Fruit fly (Drosophila melanogaster): ENCODE results near the gene CG1637.

Gene CG1637

DNA sequence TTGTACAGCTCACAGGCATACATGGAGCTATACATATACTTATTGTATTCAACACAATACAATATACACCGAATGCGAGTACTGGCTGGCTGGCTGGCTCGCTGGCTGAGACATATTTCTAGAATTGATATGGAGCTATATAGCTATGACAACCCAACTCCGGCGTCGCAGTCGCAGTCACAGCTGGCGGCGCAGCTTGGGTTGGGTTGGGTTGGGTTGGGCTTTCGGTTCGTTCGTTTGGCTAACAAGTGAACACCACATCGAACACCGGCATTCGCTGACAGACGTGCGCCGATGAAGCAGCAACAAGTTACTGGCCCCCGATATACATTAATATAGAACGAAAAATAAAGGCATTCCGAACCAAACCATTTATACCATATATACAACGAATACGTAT, 38.7 kb downstream of the CG1637 start, which contains the start of gene CG15210:
CG15210 (plus strand) TSS at position 269 of the 400 bp plus-strand sequence.
- TF ChIP-seq CG15710 (tag; optimal IDR thresholded peaks at IDR 0.05) (no peak), CG34367 (tag; optimal IDR thresholded peaks at IDR 0.05) (no peak), fd96Ca (GFP tag; IDR thresholded peaks at IDR 0.05) (no peak), EcR (GFP tag; optimal IDR thresholded peaks at IDR 0.05) (no peak), rn (GFP tag; IDR thresholded peaks at IDR 0.05) (no peak), CG10348 (GFP tag; IDR thresholded peaks at IDR 0.05) (no peak), CG9948 (tag; optimal IDR thresholded peaks at IDR 0.05) (no peak)

DNA sequence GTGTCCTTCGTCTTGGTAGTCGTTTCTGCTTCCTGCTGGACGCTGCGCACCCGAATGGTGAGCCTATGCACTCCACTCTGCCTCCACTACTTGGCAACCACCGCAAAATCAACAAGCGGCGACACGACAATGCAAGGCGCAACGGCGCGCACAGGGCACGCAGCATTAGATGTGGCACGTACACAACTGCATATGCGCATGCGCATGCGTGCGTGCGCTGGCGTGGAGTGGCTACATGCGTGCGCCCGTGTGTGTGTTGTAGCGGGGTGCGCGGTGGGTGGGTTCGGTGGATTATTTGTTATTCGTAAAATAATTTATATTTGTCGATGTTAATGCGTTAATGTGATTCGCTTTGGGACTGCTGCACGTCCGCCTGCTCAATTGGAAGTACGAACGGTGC, 42.1 kb downstream of the CG1637 start:
- TF ChIP-seq CG8301 (tag; optimal IDR thresholded peaks at IDR 0.05): no peak

DNA sequence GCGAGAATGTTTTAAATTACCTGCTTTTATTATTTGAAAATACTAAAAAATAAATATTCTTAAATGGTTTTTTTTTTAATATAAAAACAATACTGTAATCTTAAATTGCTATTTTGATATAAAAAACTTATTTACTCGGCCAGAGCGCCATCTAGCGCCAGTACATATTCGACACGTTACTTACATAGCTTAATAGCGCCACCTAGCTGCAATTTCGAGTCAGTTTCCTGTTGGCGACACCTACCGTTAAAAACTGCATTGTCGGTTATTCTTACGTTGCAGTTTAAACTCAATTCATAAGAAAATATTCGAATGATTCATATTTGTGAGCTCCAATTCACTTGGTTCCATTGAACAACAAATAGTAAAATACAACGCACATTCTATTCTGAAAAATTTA, 45.3 kb downstream of the CG1637 start:
- TF ChIP-seq Pif1B (GFP tag; optimal IDR thresholded peaks at IDR 0.05) (no peak), CG17806 (tag; optimal IDR thresholded peaks at IDR 0.05) (peak; percentile 6), rn (GFP tag; IDR thresholded peaks at IDR 0.05) (no peak), CG15710 (tag; optimal IDR thresholded peaks at IDR 0.05) (no peak), CG4496 (GFP tag; IDR thresholded peaks at IDR 0.05) (no peak), D1 (tag; optimal IDR thresholded peaks at IDR 0.05) (peak; percentile 73), CG8159 (tag; optimal IDR thresholded peaks at IDR 0.05) (no peak), Snoo (tag; optimal IDR thresholded peaks at IDR 0.05) (peak; percentile 36), EcR (GFP tag; optimal IDR thresholded peaks at IDR 0.05) (no peak), CG8301 (tag; optimal IDR thresholded peaks at IDR 0.05) (no peak), CG32121 (GFP tag; IDR thresholded peaks at IDR 0.05) (no peak)

DNA sequence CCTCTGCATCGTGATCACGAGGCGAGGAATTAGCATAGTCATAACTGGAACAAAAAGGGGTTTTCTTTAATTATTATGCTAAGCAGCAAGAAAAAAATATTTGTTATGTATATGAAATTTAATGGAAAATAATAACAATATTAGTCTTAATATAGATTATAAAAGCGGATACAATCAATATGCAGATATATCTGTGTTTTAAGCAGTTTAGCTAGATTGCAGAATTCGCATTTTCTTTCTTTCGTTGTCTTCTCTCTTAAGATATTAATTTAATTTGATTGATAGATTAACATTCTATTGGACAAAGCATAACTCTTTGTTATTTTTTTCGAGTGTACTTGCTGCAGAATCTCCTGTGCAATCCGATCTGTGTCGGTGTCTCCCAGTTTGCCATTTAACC, 50.4 kb downstream of the CG1637 start:
- TF ChIP-seq Pif1A (GFP tag; optimal IDR thresholded peaks at IDR 0.05) (no peak), CG8301 (tag; optimal IDR thresholded peaks at IDR 0.05) (no peak), CG10348 (GFP tag; IDR thresholded peaks at IDR 0.05) (no peak), CG4496 (GFP tag; IDR thresholded peaks at IDR 0.05) (no peak), CG34367 (tag; optimal IDR thresholded peaks at IDR 0.05) (peak; percentile 2), Pif1B (GFP tag; optimal IDR thresholded peaks at IDR 0.05) (no peak), CG9948 (tag; optimal IDR thresholded peaks at IDR 0.05) (peak; percentile 30), CG17806 (tag; optimal IDR thresholded peaks at IDR 0.05) (peak; percentile 15), CG12605 (GFP tag; IDR thresholded peaks at IDR 0.05) (no peak), CG15710 (tag; optimal IDR thresholded peaks at IDR 0.05) (peak; percentile 16), CG14655 (GFP tag; optimal IDR thresholded peaks at IDR 0.05) (no peak), gl (tag; optimal IDR thresholded peaks at IDR 0.05) (no peak), rn (GFP tag; IDR thresholded peaks at IDR 0.05) (no peak), CG8159 (tag; optimal IDR thresholded peaks at IDR 0.05) (peak; percentile 60)

DNA sequence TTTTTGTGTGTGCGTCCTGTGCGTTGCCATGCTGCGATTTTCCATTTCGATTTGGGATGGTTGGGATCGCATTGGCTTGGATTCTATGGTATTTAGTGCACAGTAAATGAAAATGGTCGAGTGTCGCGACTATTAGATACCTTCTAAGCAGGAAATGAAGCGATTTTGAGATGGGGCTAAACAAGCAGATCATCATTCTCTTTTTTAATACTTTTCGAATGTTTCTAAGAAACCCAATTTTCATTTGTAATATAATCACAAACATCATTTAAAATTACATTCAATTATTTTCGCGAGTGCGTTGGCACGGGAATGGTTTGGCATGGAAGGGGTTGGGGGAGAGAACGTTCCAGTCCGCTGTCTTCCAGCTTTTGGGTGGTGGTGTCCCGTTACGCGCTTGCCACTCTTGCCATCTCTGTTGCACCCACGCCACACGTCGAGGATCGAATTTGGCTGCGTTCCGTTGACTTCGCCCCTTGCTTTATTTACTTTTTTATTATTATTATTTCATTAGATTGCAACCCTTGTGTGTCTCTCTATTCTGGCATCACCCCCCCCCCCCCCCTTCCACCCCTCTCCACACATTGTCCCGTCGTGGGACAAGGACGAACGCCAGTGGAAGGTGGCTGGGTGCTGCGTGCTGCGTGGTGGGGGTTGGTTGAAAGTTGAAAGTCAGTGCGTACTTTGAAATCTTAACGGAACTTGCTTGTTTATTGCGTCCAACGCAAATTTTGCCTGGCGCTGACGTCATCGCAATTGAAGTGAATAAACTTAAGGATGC, 52.2 kb downstream of the CG1637 start:
- TF ChIP-seq CG12605 (GFP tag; IDR thresholded peaks at IDR 0.05) (no peak), CG8159 (tag; optimal IDR thresholded peaks at IDR 0.05) (no peak), fd96Ca (GFP tag; IDR thresholded peaks at IDR 0.05) (no peak), CG8301 (tag; optimal IDR thresholded peaks at IDR 0.05) (no peak), rn (GFP tag; IDR thresholded peaks at IDR 0.05) (no peak), CG14655 (GFP tag; optimal IDR thresholded peaks at IDR 0.05) (no peak), CG17806 (tag; optimal IDR thresholded peaks at IDR 0.05) (no peak), CG15710 (tag; optimal IDR thresholded peaks at IDR 0.05) (no peak), Ets98B (GFP tag; IDR thresholded peaks at IDR 0.05) (no peak), EcR (GFP tag; optimal IDR thresholded peaks at IDR 0.05) (no peak), gl (tag; optimal IDR thresholded peaks at IDR 0.05) (no peak), Pif1B (GFP tag; optimal IDR thresholded peaks at IDR 0.05) (no peak), CG9948 (tag; optimal IDR thresholded peaks at IDR 0.05) (no peak)

DNA sequence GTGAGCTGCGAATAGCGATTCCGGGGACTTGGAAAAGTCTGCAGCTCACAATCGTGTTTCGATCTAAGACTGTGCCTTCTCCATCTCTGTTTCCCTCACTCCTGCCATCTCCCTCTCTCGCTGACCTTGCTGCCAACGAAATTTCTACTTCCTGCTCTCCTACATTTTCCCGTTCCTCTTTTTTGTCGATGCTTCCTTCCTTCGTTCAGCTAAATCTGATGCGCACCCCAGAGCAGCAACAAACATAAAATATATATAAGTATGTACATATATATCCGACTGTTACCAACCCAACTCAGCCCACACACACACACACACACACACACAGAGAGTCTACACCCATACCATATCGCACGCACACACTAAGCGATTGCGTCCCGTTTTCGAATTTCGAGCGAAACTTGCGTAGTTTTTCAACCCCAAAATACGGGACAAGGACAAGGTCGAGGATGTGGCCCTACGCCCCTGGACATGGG, 53.4 kb downstream of the CG1637 start, which contains the start of gene Imp:
Imp (minus strand) TSS at position 51 of the 476 bp plus-strand sequence.
- TF ChIP-seq CG32121 (GFP tag; IDR thresholded peaks at IDR 0.05) (no peak), fd96Ca (GFP tag; IDR thresholded peaks at IDR 0.05) (no peak), rn (GFP tag; IDR thresholded peaks at IDR 0.05) (no peak), Pif1B (GFP tag; optimal IDR thresholded peaks at IDR 0.05) (no peak), Pif1A (GFP tag; optimal IDR thresholded peaks at IDR 0.05) (no peak), CG8159 (tag; optimal IDR thresholded peaks at IDR 0.05) (no peak), Snoo (tag; optimal IDR thresholded peaks at IDR 0.05) (no peak), CG8301 (tag; optimal IDR thresholded peaks at IDR 0.05) (no peak), CG15710 (tag; optimal IDR thresholded peaks at IDR 0.05) (no peak), gl (tag; optimal IDR thresholded peaks at IDR 0.05) (no peak), CG14655 (GFP tag; optimal IDR thresholded peaks at IDR 0.05) (no peak), CG34367 (tag; optimal IDR thresholded peaks at IDR 0.05) (no peak), CG9948 (tag; optimal IDR thresholded peaks at IDR 0.05) (no peak), CG10348 (GFP tag; IDR thresholded peaks at IDR 0.05) (no peak), CG17806 (tag; optimal IDR thresholded peaks at IDR 0.05) (no peak), CG12605 (GFP tag; IDR thresholded peaks at IDR 0.05) (no peak), CG13204 (GFP tag; optimal IDR thresholded peaks at IDR 0.05) (no peak)

Measured in whole organism, pupa.